Worm (Caenorhabditis elegans): ENCODE measurements around the gene smex-1.

ce11 chrV:8306366-8306765 is 10.6 kb upstream of the smex-1 start, which contains the start of gene W02D7.8:
- TF ChIP-seq W03F9.2 (tag; optimal IDR thresholded peaks at IDR 0.05) (no peak), dao-5 (tag; optimal IDR thresholded peaks at IDR 0.05) (no peak)
